Worm (Caenorhabditis elegans): ENCODE measurements around the gene zim-2.

ce11 chrIV:10596505-10596904 is 41.5 kb downstream of the zim-2 start, which contains the start of gene C43F9.11:
- TF ChIP-seq arid-1 (GFP tag; conservative IDR thresholded peaks at IDR 0.05): no peak
- TF ChIP-seq F49E8.2 (tag; optimal IDR thresholded peaks at IDR 0.05; ENCODE audit: borderline replicate concordance): no peak
- no peak for TF ChIP-seq R02D3.7 (tag; optimal IDR thresholded peaks at IDR 0.05)
- no peak for TF ChIP-seq nhr-11 (tag; optimal IDR thresholded peaks at IDR 0.05)
- no peak for TF ChIP-seq mep-1 (tag; optimal IDR thresholded peaks at IDR 0.05)
